Fruit fly (Drosophila melanogaster) whole organism, pupa: Measurements from ENCODE around the gene CG44195.
A peak's percentile ranks its signal among the peaks of the same experiment; 100 is the strongest.

Experiments
- CG10348 ChIP-seq: fragments of 200-800 bp; sonication (Bioruptor generic); IDR thresholded peaks from 2 replicates; pipeline ENCODE4 v1.3.6; 2022; ENCODE audit warnings: missing biosample characterization, missing genetic modification characterization
- CG12605 ChIP-seq: fragments of 200-800 bp; sonication (Bioruptor generic); IDR thresholded peaks from 2 replicates; pipeline ENCODE4 v1.3.6; 2022; ENCODE audit warnings: missing biosample characterization, missing genetic modification characterization
- CG13204 ChIP-seq: fragments of 200-800 bp; sonication (Bioruptor generic); optimal IDR thresholded peaks from 2 replicates; lab custom pipeline; 2018; ENCODE audit warnings: missing biosample characterization, mild to moderate bottlenecking, missing genetic modification characterization, moderate library complexity
- CG14655 ChIP-seq: fragments of 200-800 bp; sonication (Bioruptor generic); optimal IDR thresholded peaks from 3 replicates; lab custom pipeline; 2017; ENCODE audit warnings: mild to moderate bottlenecking, missing biosample characterization, missing genetic modification reagents, missing genetic modification characterization
- CG15710 ChIP-seq: fragments of 200-800 bp; sonication (Bioruptor generic); optimal IDR thresholded peaks from 2 replicates; lab custom pipeline; 2018; ENCODE audit warnings: missing biosample characterization, mild to moderate bottlenecking, missing genetic modification characterization, moderate library complexity
- CG17806 ChIP-seq: fragments of 200-800 bp; sonication (Bioruptor generic); optimal IDR thresholded peaks from 2 replicates; lab custom pipeline; 2018; ENCODE audit warnings: missing biosample characterization, mild to moderate bottlenecking, missing genetic modification characterization, moderate library complexity
- CG32121 ChIP-seq: fragments of 200-800 bp; sonication (Bioruptor generic); IDR thresholded peaks from 2 replicates; pipeline ENCODE4 v1.3.6; 2022; ENCODE audit warnings: missing biosample characterization, missing genetic modification characterization
- CG34367 ChIP-seq: fragments of 200-800 bp; sonication (Bioruptor generic); optimal IDR thresholded peaks from 2 replicates; lab custom pipeline; 2018; ENCODE audit warnings: missing biosample characterization, mild to moderate bottlenecking, missing genetic modification characterization
- CG4496 ChIP-seq: fragments of 200-800 bp; sonication (Bioruptor generic); IDR thresholded peaks from 3 replicates; pipeline ENCODE4 v1.3.6; 2022; ENCODE audit warnings: missing biosample characterization, missing genetic modification characterization
- CG8159 ChIP-seq: fragments of 200-800 bp; sonication (Bioruptor generic); optimal IDR thresholded peaks from 3 replicates; lab custom pipeline; 2018; ENCODE audit warnings: missing biosample characterization, mild to moderate bottlenecking, missing genetic modification characterization, moderate library complexity
- CG8301 ChIP-seq: fragments of 200-800 bp; sonication (Bioruptor generic); optimal IDR thresholded peaks from 2 replicates; lab custom pipeline; 2018; ENCODE audit warnings: missing biosample characterization, mild to moderate bottlenecking, missing genetic modification characterization
- CG9948 ChIP-seq: fragments of 200-800 bp; sonication (Bioruptor generic); optimal IDR thresholded peaks from 2 replicates; lab custom pipeline; 2018; ENCODE audit warnings: missing biosample characterization, mild to moderate bottlenecking, missing genetic modification characterization, moderate library complexity
- D1 ChIP-seq: fragments of 200-800 bp; sonication (Bioruptor generic); optimal IDR thresholded peaks from 2 replicates; lab custom pipeline; 2018; ENCODE audit warnings: missing biosample characterization, mild to moderate bottlenecking, missing genetic modification characterization, moderate library complexity
- EcR ChIP-seq: fragments of 200-800 bp; sonication (Bioruptor generic); optimal IDR thresholded peaks from 3 replicates; lab custom pipeline; 2019; ENCODE audit warnings: missing biosample characterization, missing genetic modification characterization, mild to moderate bottlenecking, moderate library complexity, missing genetic modification reagents
- Ets98B ChIP-seq: fragments of 200-800 bp; sonication (Bioruptor generic); IDR thresholded peaks from 2 replicates; pipeline ENCODE4 v1.3.6; 2022; ENCODE audit warnings: missing biosample characterization, missing genetic modification characterization
- Pif1A ChIP-seq: fragments of 200-800 bp; sonication (Bioruptor generic); optimal IDR thresholded peaks from 3 replicates; lab custom pipeline; 2016; ENCODE audit warnings: missing biosample characterization, missing genetic modification characterization
- Pif1B ChIP-seq: fragments of 200-800 bp; sonication (Bioruptor generic); optimal IDR thresholded peaks from 3 replicates; lab custom pipeline; 2016; ENCODE audit warnings: missing biosample characterization, missing genetic modification characterization
- Snoo ChIP-seq: fragments of 200-800 bp; sonication (Bioruptor generic); optimal IDR thresholded peaks from 3 replicates; lab custom pipeline; 2017; ENCODE audit warnings: missing biosample characterization, mild to moderate bottlenecking, missing genetic modification characterization, inconsistent platforms
- fd96Ca ChIP-seq: fragments of 200-800 bp; sonication (Bioruptor generic); IDR thresholded peaks from 3 replicates; pipeline ENCODE4 v1.3.6; 2022; ENCODE audit warnings: missing biosample characterization, missing genetic modification characterization
- gl ChIP-seq: fragments of 200-800 bp; sonication (Bioruptor generic); optimal IDR thresholded peaks from 2 replicates; lab custom pipeline; 2018; ENCODE audit warnings: missing biosample characterization, mild to moderate bottlenecking, missing genetic modification characterization
- rn ChIP-seq: fragments of 200-800 bp; sonication (Bioruptor generic); IDR thresholded peaks from 2 replicates; pipeline ENCODE4 v1.3.6; 2022; ENCODE audit warnings: missing biosample characterization, missing genetic modification characterization

CG44195 gene

dm6 chr3L:7650968-7651367 lies 44.5 kb downstream of the CG44195 start, which contains the start of gene PGRP-SD:
Gene PGRP-SD (plus strand): TSS chr3L:7651180.
- TF ChIP-seq CG32121 (GFP tag; lab: Robert Waterston, UW) (no peak), CG12605 (GFP tag; lab: Robert Waterston, UW) (no peak), CG8159 (tag; lab: Kevin White, UChicago) (no peak), rn (GFP tag; lab: Robert Waterston, UW) (no peak), CG34367 (no peak), D1 (no peak), CG14655 (GFP tag; lab: Kevin White, UChicago) (no peak), CG17806 (tag; lab: Kevin White, UChicago) (no peak), CG4496 (GFP tag; lab: Robert Waterston, UW) (no peak), gl (tag; lab: Kevin White, UChicago) (no peak), Pif1B (GFP tag; lab: Kevin White, UChicago) (no peak), CG8301 (no peak)

- TF ChIP-seq CG14655 (GFP tag; lab: Kevin White, UChicago) (no peak), fd96Ca (GFP tag; lab: Robert Waterston, UW) (no peak), Snoo (tag; lab: Kevin White, UChicago) (no peak), CG10348 (GFP tag; lab: Robert Waterston, UW) (no peak), CG34367 (no peak), D1 (no peak), Ets98B (GFP tag; lab: Robert Waterston, UW) (no peak), Pif1B (GFP tag; lab: Kevin White, UChicago) (no peak), CG13204 (GFP tag; lab: Kevin White, UChicago) (no peak), rn (GFP tag; lab: Robert Waterston, UW) (no peak), gl (tag; lab: Kevin White, UChicago) (no peak)
These were observed 45.2 kb downstream of the CG44195 start, which contains the start of gene CG32373 for dm6 chr3L:7650248-7650647. Gene CG32373 (plus strand): TSS chr3L:7650548.

- TF ChIP-seq Ets98B (GFP tag; lab: Robert Waterston, UW) (no peak), CG8301 (no peak), gl (tag; lab: Kevin White, UChicago) (no peak), CG34367 (no peak)
- TF ChIP-seq, all 21 proteins: peak for 0
These were observed 51.9 kb downstream of the CG44195 start for dm6 chr3L:7643562-7643961.

DNA sequence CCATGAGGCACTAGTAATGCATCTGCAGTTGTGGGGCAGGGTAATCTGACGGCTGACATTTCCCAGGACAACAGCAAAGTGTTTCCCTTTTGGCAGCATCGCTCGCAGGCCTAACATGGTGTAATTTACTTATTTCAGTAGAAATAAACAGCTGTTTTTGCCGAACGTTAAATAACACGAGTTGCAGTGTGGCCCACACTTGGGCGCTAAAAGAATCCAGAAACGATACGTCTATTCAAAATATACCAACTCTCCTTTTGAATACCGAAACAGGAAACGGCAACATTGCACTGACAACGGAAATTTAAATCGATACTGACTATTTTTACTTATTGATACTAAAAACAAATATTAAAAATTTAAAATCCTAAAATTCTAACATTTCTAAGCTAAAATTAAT lies 54.0 kb downstream of the CG44195 start, which contains the start of gene CG7506:
Gene CG7506 (minus strand): TSS at position 182 of the 400 bp plus-strand sequence.
- TF ChIP-seq EcR (GFP tag; lab: Kevin White, UChicago) = no peak
- TF ChIP-seq Snoo (tag; lab: Kevin White, UChicago) = peak; percentile 2

dm6 chr3L:7640297-7640696 lies 55.2 kb downstream of the CG44195 start, which contains the start of gene Urm1:
Gene Urm1 (minus strand): TSS chr3L:7640446.
- no peak for TF ChIP-seq CG13204 (GFP tag; lab: Kevin White, UChicago)
- no peak for TF ChIP-seq CG4496 (GFP tag; lab: Robert Waterston, UW)
- no peak for TF ChIP-seq CG8301
- no peak for TF ChIP-seq D1
- no peak for TF ChIP-seq CG34367
- no peak for TF ChIP-seq rn (GFP tag; lab: Robert Waterston, UW)
- no peak for TF ChIP-seq CG9948 (tag; lab: Kevin White, UChicago)

- TF ChIP-seq CG17806 (tag; lab: Kevin White, UChicago) = no peak
- TF ChIP-seq CG34367 = no peak
- TF ChIP-seq CG14655 (GFP tag; lab: Kevin White, UChicago) = no peak
- no peak for TF ChIP-seq Pif1B (GFP tag; lab: Kevin White, UChicago)
- no peak for TF ChIP-seq CG13204 (GFP tag; lab: Kevin White, UChicago)
- TF ChIP-seq Pif1A = no peak
- TF ChIP-seq EcR (GFP tag; lab: Kevin White, UChicago) = no peak
- no peak for TF ChIP-seq CG15710
- no peak for TF ChIP-seq gl (tag; lab: Kevin White, UChicago)
- no peak for TF ChIP-seq CG8159 (tag; lab: Kevin White, UChicago)
- TF ChIP-seq Snoo (tag; lab: Kevin White, UChicago) = no peak
- TF ChIP-seq CG8301 = no peak
- TF ChIP-seq CG10348 (GFP tag; lab: Robert Waterston, UW) = no peak
These were observed 55.9 kb downstream of the CG44195 start for dm6 chr3L:7639533-7639932.

dm6 chr3L:7634743-7635469 lies 60.5 kb downstream of the CG44195 start:
- peak; percentile 13 for TF ChIP-seq CG8301
- no peak for TF ChIP-seq Pif1A
